Fruit fly (Drosophila melanogaster): ENCODE results near the gene mtTFB2.

DNA sequence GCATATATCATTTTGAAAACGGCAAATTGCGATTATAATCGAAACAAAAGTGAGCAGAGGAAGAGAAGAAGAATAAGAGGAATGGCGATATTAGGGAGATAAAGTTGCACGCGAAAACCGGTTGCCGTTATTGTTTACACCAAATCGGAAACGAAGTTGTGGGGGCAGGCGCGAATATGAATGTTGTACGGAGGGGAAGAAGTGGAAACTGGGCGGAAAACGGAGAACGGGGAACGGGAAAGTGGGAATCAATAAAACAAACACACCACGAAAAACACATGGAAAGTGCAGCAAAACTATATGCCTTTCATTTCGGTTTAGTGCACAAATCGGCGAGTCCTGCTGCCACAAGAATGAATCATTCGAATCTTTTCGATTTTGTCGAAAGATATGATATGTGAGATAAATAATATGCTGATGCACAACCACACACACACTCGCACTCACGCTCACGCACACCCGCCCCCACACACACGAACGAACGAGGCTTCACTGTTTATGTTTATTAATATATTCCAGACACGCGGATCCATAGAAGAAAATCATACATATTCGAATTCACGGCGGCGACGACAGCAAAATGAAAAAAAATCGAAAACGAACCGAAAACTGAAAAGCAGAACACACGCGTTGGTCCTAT, 3.2 kb upstream of the mtTFB2 start:
- TF ChIP-seq ttk (optimal IDR thresholded peaks at IDR 0.05) = no peak
- TF ChIP-seq psq (optimal IDR thresholded peaks at IDR 0.05) = no peak
- no peak for TF ChIP-seq Sin3A (optimal IDR thresholded peaks at IDR 0.05)
